Worm (Caenorhabditis elegans) whole organism, mixed stage, embryonic: ENCODE results near the gene C08B6.3.

Source experiments
- M03D4.4 ChIP-seq: sonication (generic microtip); optimal IDR thresholded peaks from 2 replicates; lab custom pipeline; 2017; ENCODE audit warnings: mild to moderate bottlenecking, missing genetic modification characterization, missing compliant biosample characterization
- bed-3 ChIP-seq: fragments of 200-800 bp; sonication (Bioruptor generic); optimal IDR thresholded peaks from 3 replicates; lab custom pipeline; 2018; ENCODE audit warnings: mild to moderate bottlenecking, missing genetic modification characterization, moderate library complexity, missing compliant biosample characterization
- blmp-1 ChIP-seq: fragments of 150-350 bp; optimal IDR thresholded peaks from 2 replicates; lab custom pipeline; 2014; ENCODE audit warnings: missing biosample characterization, missing genetic modification characterization
- ceh-39 ChIP-seq: fragments of 150-350 bp; optimal IDR thresholded peaks from 2 replicates; lab custom pipeline; 2014; ENCODE audit warnings: missing biosample characterization, missing genetic modification characterization
- ceh-83 ChIP-seq: fragments of 200-800 bp; sonication (Bioruptor generic); optimal IDR thresholded peaks from 2 replicates; lab custom pipeline; 2018; ENCODE audit warnings: mild to moderate bottlenecking, missing genetic modification characterization, missing compliant biosample characterization
- ces-1 ChIP-seq: fragments of 150-350 bp; optimal IDR thresholded peaks from 2 replicates; lab custom pipeline; 2014; ENCODE audit warnings: missing biosample characterization, missing genetic modification reagents, missing genetic modification characterization
- drap-1 ChIP-seq: fragments of 200-800 bp; sonication (Bioruptor generic); optimal IDR thresholded peaks from 3 replicates; lab custom pipeline; 2018; ENCODE audit warnings: mild to moderate bottlenecking, missing genetic modification characterization, missing compliant biosample characterization
- elt-1 ChIP-seq: sonication (generic microtip); optimal IDR thresholded peaks from 2 replicates; lab custom pipeline; 2017; ENCODE audit warnings: missing genetic modification characterization, mild to moderate bottlenecking, missing compliant biosample characterization, antibody characterized with exemption, moderate library complexity, borderline replicate concordance; ENCODE audit not compliant: insufficient read depth
- elt-3 ChIP-seq: fragments of 150-350 bp; optimal IDR thresholded peaks from 2 replicates; lab custom pipeline; 2014; ENCODE audit warnings: missing biosample characterization, missing genetic modification characterization
- flh-1 ChIP-seq: fragments of 200-800 bp; sonication (Bioruptor generic); optimal IDR thresholded peaks from 2 replicates; lab custom pipeline; 2018; ENCODE audit warnings: mild to moderate bottlenecking, missing genetic modification characterization, moderate library complexity, missing compliant biosample characterization
- ham-2 ChIP-seq: fragments of 200-800 bp; sonication (Bioruptor generic); optimal IDR thresholded peaks from 2 replicates; lab custom pipeline; 2018; ENCODE audit warnings: mild to moderate bottlenecking, missing genetic modification characterization, missing compliant biosample characterization
- hlh-1 ChIP-seq: fragments of 150-350 bp; optimal IDR thresholded peaks from 2 replicates; lab custom pipeline; 2014; ENCODE audit warnings: missing biosample characterization, missing genetic modification reagents, missing genetic modification characterization
- lin-13 ChIP-seq: fragments of 150-350 bp; optimal IDR thresholded peaks from 2 replicates; lab custom pipeline; 2014; ENCODE audit warnings: missing biosample characterization, missing genetic modification characterization
- lin-32 ChIP-seq: fragments of 200-800 bp; sonication (Bioruptor generic); optimal IDR thresholded peaks from 2 replicates; lab custom pipeline; 2018; ENCODE audit warnings: mild to moderate bottlenecking, missing genetic modification characterization, missing compliant biosample characterization
- lsy-2 ChIP-seq: fragments of 150-350 bp; optimal IDR thresholded peaks from 2 replicates; lab custom pipeline; 2014; ENCODE audit warnings: missing biosample characterization, missing genetic modification characterization
- mep-1 ChIP-seq: fragments of 150-350 bp; optimal IDR thresholded peaks from 2 replicates; lab custom pipeline; 2017; ENCODE audit warnings: missing biosample characterization, missing genetic modification reagents, missing genetic modification characterization, inconsistent platforms
- nhr-12 ChIP-seq: fragments of 150-350 bp; optimal IDR thresholded peaks from 2 replicates; lab custom pipeline; 2014; ENCODE audit warnings: missing biosample characterization, missing genetic modification characterization
- nhr-2 ChIP-seq: fragments of 150-350 bp; optimal IDR thresholded peaks from 2 replicates; lab custom pipeline; 2014; ENCODE audit warnings: missing biosample characterization, missing genetic modification characterization
- nhr-237 ChIP-seq: fragments of 150-350 bp; optimal IDR thresholded peaks from 2 replicates; lab custom pipeline; 2014; ENCODE audit warnings: missing biosample characterization, missing genetic modification characterization
- nhr-28 ChIP-seq: fragments of 150-350 bp; optimal IDR thresholded peaks from 2 replicates; lab custom pipeline; 2014; ENCODE audit warnings: missing biosample characterization, missing genetic modification characterization
- nhr-76 ChIP-seq: sonication (generic microtip); optimal IDR thresholded peaks from 2 replicates; lab custom pipeline; 2017; ENCODE audit warnings: missing biosample characterization, missing genetic modification characterization
- sem-2 ChIP-seq: fragments of 200-800 bp; sonication (Bioruptor generic); optimal IDR thresholded peaks from 2 replicates; lab custom pipeline; 2018; ENCODE audit warnings: mild to moderate bottlenecking, missing genetic modification characterization, missing compliant biosample characterization
- snpc-4 ChIP-seq: fragments of 150-350 bp; optimal IDR thresholded peaks from 2 replicates; lab custom pipeline; 2014; ENCODE audit warnings: missing biosample characterization, missing genetic modification characterization
- sptf-1 ChIP-seq: sonication (generic microtip); optimal IDR thresholded peaks from 2 replicates; lab custom pipeline; 2017; ENCODE audit warnings: mild to moderate bottlenecking, missing genetic modification characterization, moderate library complexity, missing compliant biosample characterization
- tbx-8 ChIP-seq: fragments of 200-800 bp; sonication (Bioruptor generic); optimal IDR thresholded peaks from 2 replicates; lab custom pipeline; 2018; ENCODE audit warnings: mild to moderate bottlenecking, missing genetic modification characterization, moderate library complexity, missing compliant biosample characterization
- unc-39 ChIP-seq: fragments of 150-350 bp; optimal IDR thresholded peaks from 2 replicates; lab custom pipeline; 2014; ENCODE audit warnings: missing biosample characterization, missing genetic modification characterization
- unc-62 ChIP-seq: fragments of 150-350 bp; optimal IDR thresholded peaks from 2 replicates; lab custom pipeline; 2014; ENCODE audit warnings: missing biosample characterization, missing genetic modification reagents, missing genetic modification characterization
- zip-8 ChIP-seq: fragments of 150-350 bp; optimal IDR thresholded peaks from 2 replicates; lab custom pipeline; 2014; ENCODE audit warnings: missing biosample characterization, missing genetic modification characterization
- ztf-11 ChIP-seq: fragments of 150-350 bp; optimal IDR thresholded peaks from 2 replicates; lab custom pipeline; 2014; ENCODE audit warnings: missing biosample characterization, missing genetic modification characterization

Gene C08B6.3

ce11 chrV:10105412-10105811 lies 6.7 kb downstream of the C08B6.3 start, which contains the start of gene C08B6.2:
Gene C08B6.2 (plus strand): TSS chrV:10105712.
- TF ChIP-seq nhr-237 (tag; lab: Kevin White, UChicago) = no peak
- no peak for TF ChIP-seq sptf-1 (tag; lab: Kevin White, UChicago)
- no peak for TF ChIP-seq ceh-83
- no peak for TF ChIP-seq ceh-39 (tag; lab: Kevin White, UChicago)
- TF ChIP-seq nhr-12 (tag; lab: Kevin White, UChicago) = no peak
- no peak for TF ChIP-seq nhr-76 (tag; lab: Kevin White, UChicago)
- no peak for TF ChIP-seq zip-8 (tag; lab: Kevin White, UChicago)

- no peak for TF ChIP-seq nhr-76 (tag; lab: Kevin White, UChicago)
- TF ChIP-seq ham-2 (GFP tag; lab: Kevin White, UChicago) = no peak
- no peak for TF ChIP-seq lin-13 (tag; lab: Kevin White, UChicago)
- TF ChIP-seq unc-39 (tag; lab: Kevin White, UChicago) = no peak
- no peak for TF ChIP-seq nhr-12 (tag; lab: Kevin White, UChicago)
- no peak for TF ChIP-seq flh-1 (GFP tag; lab: Kevin White, UChicago)
- no peak for TF ChIP-seq nhr-28 (tag; lab: Kevin White, UChicago)
- TF ChIP-seq nhr-237 (tag; lab: Kevin White, UChicago) = no peak
- TF ChIP-seq tbx-8 (GFP tag; lab: Kevin White, UChicago) = no peak
- no peak for TF ChIP-seq elt-3 (tag; lab: Kevin White, UChicago)
- TF ChIP-seq ces-1 (GFP tag; lab: Kevin White, UChicago) = no peak
- no peak for TF ChIP-seq bed-3 (GFP tag; lab: Kevin White, UChicago)
- no peak for TF ChIP-seq lin-32 (GFP tag; lab: Kevin White, UChicago)
- no peak for TF ChIP-seq elt-1
- TF ChIP-seq drap-1 (GFP tag; lab: Kevin White, UChicago) = no peak
- no peak for TF ChIP-seq ceh-39 (tag; lab: Kevin White, UChicago)
- TF ChIP-seq hlh-1 (tag; lab: Kevin White, UChicago) = no peak
- TF ChIP-seq zip-8 (tag; lab: Kevin White, UChicago) = no peak
- TF ChIP-seq ztf-11 (tag; lab: Kevin White, UChicago) = no peak
- no peak for TF ChIP-seq mep-1 (tag; lab: Kevin White, UChicago)
- TF ChIP-seq, all 35 proteins: peak for 0
Measured at ce11 chrV:10104785-10105310, 7.2 kb downstream of the C08B6.3 start, which contains the start of gene ugt-17. Gene ugt-17 (minus strand): TSS chrV:10104964.

DNA sequence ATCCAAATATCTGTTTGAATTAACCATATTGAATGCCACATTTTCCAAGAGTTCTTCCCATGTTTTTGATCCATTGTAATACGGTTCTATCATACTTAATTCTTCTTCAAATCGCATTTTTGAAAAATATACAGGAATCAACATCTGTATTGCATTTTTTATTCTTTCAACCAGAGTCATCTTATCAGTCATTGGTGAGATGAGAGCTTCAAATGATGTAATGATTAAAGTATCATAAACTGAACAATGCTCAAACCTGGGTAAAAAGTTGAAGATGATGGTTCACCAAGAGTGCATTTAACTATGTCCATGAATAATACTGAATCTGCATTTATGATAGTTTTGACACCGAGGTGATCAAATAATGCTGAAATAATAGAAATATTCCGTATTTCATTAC lies 8.3 kb downstream of the C08B6.3 start:
- TF ChIP-seq sptf-1 (tag; lab: Kevin White, UChicago) (no peak), snpc-4 (tag; lab: Kevin White, UChicago) (no peak), mep-1 (tag; lab: Kevin White, UChicago) (no peak), nhr-237 (tag; lab: Kevin White, UChicago) (no peak), M03D4.4 (tag; lab: Kevin White, UChicago) (no peak), lsy-2 (no peak)

- no peak for TF ChIP-seq bed-3 (GFP tag; lab: Kevin White, UChicago)
- TF ChIP-seq ceh-39 (tag; lab: Kevin White, UChicago) = no peak
- no peak for TF ChIP-seq hlh-1 (tag; lab: Kevin White, UChicago)
- no peak for TF ChIP-seq nhr-2 (tag; lab: Kevin White, UChicago)
- no peak for TF ChIP-seq mep-1 (tag; lab: Kevin White, UChicago)
- no peak for TF ChIP-seq ces-1 (GFP tag; lab: Kevin White, UChicago)
Measured at ce11 chrV:10101916-10102315, 10.2 kb downstream of the C08B6.3 start, which contains the start of gene C08B6.14. Gene C08B6.14 (minus strand): TSS chrV:10102016.

DNA sequence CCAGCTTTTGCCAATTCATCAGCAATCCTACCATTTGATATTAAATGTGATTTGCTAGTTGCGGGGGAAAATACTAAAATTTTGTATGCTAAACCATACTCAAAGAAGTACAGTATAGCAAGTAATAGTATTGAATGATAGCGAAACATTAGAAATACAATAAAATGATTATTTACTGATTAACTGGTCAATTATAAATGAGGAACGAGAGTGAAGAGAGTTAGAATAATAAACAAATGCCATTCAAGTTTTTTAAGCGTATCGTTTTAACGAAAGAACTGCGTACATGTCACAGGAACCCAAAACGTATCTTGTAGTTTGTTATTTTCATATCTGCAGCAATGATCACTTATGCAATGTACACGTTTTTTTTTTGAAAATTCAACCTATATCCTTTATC lies 13.7 kb downstream of the C08B6.3 start, which contains the start of gene ugt-47:
ugt-47 (minus strand) TSS at position 169 of the 400 bp plus-strand sequence.
- TF ChIP-seq unc-62 (no peak), lin-13 (tag; lab: Kevin White, UChicago) (no peak), ham-2 (GFP tag; lab: Kevin White, UChicago) (no peak), blmp-1 (tag; lab: Kevin White, UChicago) (no peak), lsy-2 (no peak), zip-8 (tag; lab: Kevin White, UChicago) (no peak), sem-2 (GFP tag; lab: Kevin White, UChicago) (no peak), hlh-1 (tag; lab: Kevin White, UChicago) (no peak)
